Worm (Caenorhabditis elegans) whole organism, L1 larva: ENCODE data around the gene ZK669.5.
A peak's percentile ranks its signal among the peaks of the same experiment; 100 is the strongest.

ENCODE experiments used
- C34B4.2 ChIP-seq: sonication (generic microtip); optimal IDR thresholded peaks from 2 replicates; lab custom pipeline; 2017; ENCODE audit warnings: mild to moderate bottlenecking, missing genetic modification characterization, missing compliant biosample characterization
- aly-2 ChIP-seq: fragments of 150-350 bp; optimal IDR thresholded peaks from 2 replicates; lab custom pipeline; 2014; ENCODE audit warnings: missing biosample characterization, missing genetic modification characterization
- ceh-8 ChIP-seq: fragments of 200-800 bp; sonication (Bioruptor generic); optimal IDR thresholded peaks from 2 replicates; lab custom pipeline; 2018; ENCODE audit warnings: mild to moderate bottlenecking, missing genetic modification characterization, moderate library complexity, missing compliant biosample characterization
- ceh-82 ChIP-seq, 3 experiments: fragments of 150-350 bp in 1 of 3; sonication (generic microtip) in 2 of 3; optimal IDR thresholded peaks; 2 replicates each; lab custom pipeline; 2014 to 2017; ENCODE audit warnings: missing biosample characterization in 3 of 3, missing genetic modification characterization in 3 of 3
- ceh-88 ChIP-seq: fragments of 200-800 bp; sonication (Bioruptor generic); IDR thresholded peaks from 2 replicates; pipeline ENCODE4 v1.3.6; 2022; ENCODE audit warnings: missing genetic modification characterization, missing compliant biosample characterization
- dpl-1 ChIP-seq, 3 experiments: fragments of 150-350 bp in 2 of 3; sonication (generic microtip) in 1 of 3; optimal IDR thresholded peaks; 2 replicates each; lab custom pipeline; 2014 to 2017; ENCODE audit warnings: missing biosample characterization in 3 of 3, missing genetic modification characterization in 3 of 3, missing genetic modification reagents in 3 of 3
- efl-1 ChIP-seq, 4 experiments: fragments of 150-350 bp; optimal IDR thresholded peaks in 3 of 4; peaks in 1 of 4; 1 replicate in 1 of 4; 2 replicates in 3 of 4; lab custom pipeline; 2014; ENCODE audit warnings: missing biosample characterization in 2 of 4, missing genetic modification characterization in 2 of 4, missing genetic modification reagents in 2 of 4
- egl-27 ChIP-seq, 2 experiments: fragments of 150-350 bp in 1 of 2; sonication (generic microtip); optimal IDR thresholded peaks; 3 replicates each; lab custom pipeline; 2017 to 2018; ENCODE audit warnings: missing biosample characterization in 2 of 2, missing genetic modification characterization in 2 of 2, missing genetic modification reagents in 2 of 2
- fkh-8 ChIP-seq: sonication (generic microtip); optimal IDR thresholded peaks from 2 replicates; lab custom pipeline; 2016; ENCODE audit warnings: mild to moderate bottlenecking, missing genetic modification characterization, missing compliant biosample characterization
- lin-14 ChIP-seq: fragments of 200-800 bp; sonication (Bioruptor generic); optimal IDR thresholded peaks from 2 replicates; lab custom pipeline; 2018; ENCODE audit warnings: mild to moderate bottlenecking, missing genetic modification characterization, moderate library complexity, missing compliant biosample characterization
- lin-35 ChIP-seq, 2 experiments: fragments of 150-350 bp; optimal IDR thresholded peaks; 2 replicates each; lab custom pipeline; 2014; ENCODE audit warnings: missing biosample characterization in 2 of 2, missing genetic modification characterization in 2 of 2, missing genetic modification reagents in 2 of 2
- lir-3 ChIP-seq: sonication (generic microtip); optimal IDR thresholded peaks from 2 replicates; lab custom pipeline; 2016; ENCODE audit warnings: mild to moderate bottlenecking, missing genetic modification characterization, moderate library complexity, missing compliant biosample characterization; ENCODE audit not compliant: poor library complexity
- nhr-11 ChIP-seq: fragments of 150-350 bp; optimal IDR thresholded peaks from 2 replicates; lab custom pipeline; 2014; ENCODE audit warnings: missing biosample characterization, missing genetic modification characterization
- nhr-20 ChIP-seq: sonication (generic microtip); optimal IDR thresholded peaks from 2 replicates; lab custom pipeline; 2016; ENCODE audit warnings: mild to moderate bottlenecking, missing genetic modification characterization, missing compliant biosample characterization
- nhr-28 ChIP-seq: fragments of 150-350 bp; optimal IDR thresholded peaks from 2 replicates; lab custom pipeline; 2014; ENCODE audit warnings: missing biosample characterization, missing genetic modification characterization
- nhr-47 ChIP-seq: sonication (generic microtip); optimal IDR thresholded peaks from 2 replicates; lab custom pipeline; 2016; ENCODE audit warnings: mild to moderate bottlenecking, missing genetic modification characterization, moderate library complexity, missing compliant biosample characterization
- nhr-71 ChIP-seq: sonication (generic microtip); optimal IDR thresholded peaks from 2 replicates; lab custom pipeline; 2016; ENCODE audit warnings: mild to moderate bottlenecking, missing genetic modification characterization, moderate library complexity, missing compliant biosample characterization
- pqm-1 ChIP-seq: sonication (generic microtip); optimal IDR thresholded peaks from 3 replicates; lab custom pipeline; 2017; ENCODE audit warnings: missing biosample characterization, missing genetic modification characterization
- rnt-1 ChIP-seq: sonication (generic microtip); optimal IDR thresholded peaks from 2 replicates; lab custom pipeline; 2016; ENCODE audit warnings: mild to moderate bottlenecking, missing genetic modification characterization, moderate library complexity, missing compliant biosample characterization
- sox-4 ChIP-seq: sonication (generic microtip); optimal IDR thresholded peaks from 2 replicates; lab custom pipeline; 2016; ENCODE audit warnings: missing genetic modification characterization, missing compliant biosample characterization
- sup-37 ChIP-seq: fragments of 200-800 bp; sonication (Bioruptor generic); optimal IDR thresholded peaks from 2 replicates; lab custom pipeline; 2018; ENCODE audit warnings: mild to moderate bottlenecking, missing genetic modification characterization, missing compliant biosample characterization
- unc-30 ChIP-seq: sonication (generic microtip); optimal IDR thresholded peaks from 2 replicates; lab custom pipeline; 2017; ENCODE audit warnings: missing biosample characterization, missing genetic modification characterization
- unc-86 ChIP-seq: sonication (generic microtip); optimal IDR thresholded peaks from 2 replicates; lab custom pipeline; 2016; ENCODE audit warnings: missing genetic modification characterization, missing compliant biosample characterization
- unc-98 ChIP-seq: fragments of 200-800 bp; sonication (Bioruptor generic); IDR thresholded peaks from 2 replicates; pipeline ENCODE4 v1.3.6; 2022; ENCODE audit warnings: missing genetic modification characterization, missing compliant biosample characterization

Gene ZK669.5

ce11 chrII:7976308-7976707 lies 29.6 kb upstream of the ZK669.5 start, which contains the start of gene DH11.5:
Gene DH11.5 (plus strand): TSS chrII:7976608.
- TF ChIP-seq ceh-8 = no peak
- no peak for TF ChIP-seq aly-2 (tag; lab: Kevin White, UChicago)
- no peak for TF ChIP-seq nhr-20 (tag; lab: Kevin White, UChicago)
- TF ChIP-seq ceh-88 (GFP tag; lab: Robert Waterston, UW) = no peak
- TF ChIP-seq, all 84 proteins: peak for 0

- TF ChIP-seq egl-27 (tag; optimal IDR thresholded peaks at IDR 0.05; lab: Kevin White, UChicago) (no peak), nhr-71 (tag; lab: Kevin White, UChicago) (peak; percentile 22), lin-35 (GFP tag; optimal IDR thresholded peaks at IDR 0.05; lab: Kevin White, UChicago) (no peak), lin-14 (peak; percentile 60), efl-1 (optimal IDR thresholded peaks at IDR 0.05; lab: Kevin White, UChicago) (no peak), efl-1 (GFP tag; optimal IDR thresholded peaks at IDR 0.05 in 1 of 2; lab: Kevin White, UChicago) (peak in 1 of 2 experiments; percentile 71), unc-86 (tag; lab: Kevin White, UChicago) (peak; percentile 7)
Observed at ce11 chrII:7974189-7974823, 27.6 kb upstream of the ZK669.5 start.

DNA sequence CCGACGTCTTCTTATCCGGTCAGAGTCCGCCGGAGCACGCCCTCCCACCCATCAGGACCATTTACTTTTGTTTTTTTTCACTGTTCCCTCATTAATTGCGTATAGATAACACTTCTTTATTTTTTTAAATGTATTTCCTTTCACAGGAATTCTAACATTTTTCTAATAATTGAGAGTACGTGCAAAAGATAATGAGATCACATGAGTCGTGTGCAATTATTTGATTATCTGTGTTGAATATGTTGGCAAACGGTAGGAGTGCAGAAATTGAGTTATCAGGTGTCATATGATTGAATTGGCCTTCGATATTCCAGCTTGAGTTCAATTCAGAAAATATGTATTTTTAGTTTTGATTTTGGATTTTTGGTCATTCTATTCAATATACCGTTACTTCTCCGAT lies 21.7 kb upstream of the ZK669.5 start:
- TF ChIP-seq nhr-47 (tag; lab: Kevin White, UChicago) (peak; percentile 45), unc-98 (GFP tag; lab: Robert Waterston, UW) (no peak), lir-3 (tag; lab: Kevin White, UChicago) (no peak), nhr-71 (tag; lab: Kevin White, UChicago) (peak; percentile 39), fkh-8 (tag; lab: Kevin White, UChicago) (peak; percentile 9)
- TF ChIP-seq, all 84 proteins: peak for 3

ce11 chrII:7962181-7962580 lies 15.5 kb upstream of the ZK669.5 start:
- TF ChIP-seq lir-3 (tag; lab: Kevin White, UChicago) = no peak
- peak; percentile 2 for TF ChIP-seq fkh-8 (tag; lab: Kevin White, UChicago)
- no peak for TF ChIP-seq nhr-47 (tag; lab: Kevin White, UChicago)
- TF ChIP-seq nhr-71 (tag; lab: Kevin White, UChicago) = peak; percentile 43
- peak; percentile 13 for TF ChIP-seq rnt-1

DNA sequence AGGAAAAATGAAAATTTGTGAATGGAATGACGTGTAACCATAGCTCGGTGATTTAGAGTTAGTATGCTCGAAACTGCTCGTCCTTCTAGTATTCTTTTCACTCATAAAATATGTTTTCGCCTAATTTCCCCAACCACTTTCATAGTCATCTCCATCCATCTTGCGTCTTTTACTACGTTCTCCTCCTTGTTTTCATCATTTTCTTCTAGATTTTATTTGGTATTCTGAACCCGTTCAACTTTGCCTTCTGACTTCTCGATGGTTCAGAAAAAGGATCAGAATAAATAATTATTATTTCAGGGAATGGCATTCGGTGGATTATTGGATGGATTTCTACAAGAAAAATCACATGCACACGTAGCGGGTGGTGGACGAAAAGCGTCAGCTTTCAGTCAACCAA lies 11.9 kb upstream of the ZK669.5 start, which contains the start of gene C04H4.1:
TSS of gene C04H4.1 (plus strand) at position 301 of the 400 bp plus-strand sequence.
- no peak for TF ChIP-seq nhr-28 (tag; lab: Kevin White, UChicago)
- no peak for TF ChIP-seq nhr-11
- TF ChIP-seq C34B4.2 = no peak
- TF ChIP-seq lin-14 = no peak
- TF ChIP-seq sup-37 (GFP tag; lab: Kevin White, UChicago) = no peak
- no peak for TF ChIP-seq sox-4 (tag; lab: Kevin White, UChicago)
- TF ChIP-seq, all 84 proteins: peak for 0

DNA sequence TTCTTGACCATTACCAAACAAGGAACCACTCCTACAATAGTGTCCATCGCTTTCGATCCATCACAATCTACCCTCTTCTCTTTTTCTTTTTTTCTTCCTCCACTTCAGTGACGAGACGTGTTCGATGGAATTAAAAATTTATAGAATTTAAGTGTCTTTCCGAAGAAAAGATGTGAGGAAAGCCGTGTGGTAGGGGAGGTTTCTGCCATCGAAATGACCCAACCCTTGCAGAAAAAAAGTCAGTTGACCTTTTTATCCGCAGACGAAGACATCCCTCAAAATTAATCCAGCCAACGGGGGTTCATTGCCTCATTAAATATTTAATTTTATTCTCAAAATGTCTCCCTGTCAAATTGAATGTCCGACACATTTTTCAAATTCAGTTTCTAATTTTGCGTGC lies 8.9 kb upstream of the ZK669.5 start:
- TF ChIP-seq unc-86 (tag; lab: Kevin White, UChicago) = peak; percentile 53
- no peak for TF ChIP-seq unc-30
- no peak for TF ChIP-seq ceh-82 (tag; optimal IDR thresholded peaks at IDR 0.05; lab: Kevin White, UChicago)
- no peak for TF ChIP-seq dpl-1 (GFP tag; optimal IDR thresholded peaks at IDR 0.05; lab: Kevin White, UChicago)

DNA sequence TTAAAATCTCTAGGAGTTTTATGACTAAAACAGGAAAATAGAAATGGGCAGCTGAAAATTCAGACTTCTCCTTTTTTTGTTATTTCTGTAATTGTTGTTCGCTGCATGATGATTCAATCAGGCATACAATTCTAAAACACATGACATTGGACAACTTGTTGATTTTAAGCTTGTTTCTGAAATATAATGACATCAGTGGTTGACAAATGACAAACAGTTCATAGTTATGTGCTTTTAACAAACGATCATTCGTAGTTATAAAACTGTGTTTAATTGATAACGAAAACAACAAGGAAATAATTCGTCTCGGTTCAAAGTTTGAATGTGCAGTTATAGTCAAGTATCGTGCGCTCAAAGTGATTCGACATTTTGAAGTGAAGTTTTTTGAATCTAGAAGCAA lies 1.6 kb upstream of the ZK669.5 start:
- TF ChIP-seq efl-1 (optimal IDR thresholded peaks at IDR 0.05; lab: Kevin White, UChicago) = no peak
- TF ChIP-seq efl-1 (GFP tag; optimal IDR thresholded peaks at IDR 0.05 in 1 of 2; lab: Kevin White, UChicago) = peak in 1 of 2 experiments; percentile 69
- TF ChIP-seq pqm-1 (tag; lab: Kevin White, UChicago) = no peak
- TF ChIP-seq nhr-71 (tag; lab: Kevin White, UChicago) = peak; percentile 8
- TF ChIP-seq, all 84 proteins: peak for 2
